Fruit fly (Drosophila melanogaster): Measurements from ENCODE around the gene CG15431.

The CG15431 gene

DNA sequence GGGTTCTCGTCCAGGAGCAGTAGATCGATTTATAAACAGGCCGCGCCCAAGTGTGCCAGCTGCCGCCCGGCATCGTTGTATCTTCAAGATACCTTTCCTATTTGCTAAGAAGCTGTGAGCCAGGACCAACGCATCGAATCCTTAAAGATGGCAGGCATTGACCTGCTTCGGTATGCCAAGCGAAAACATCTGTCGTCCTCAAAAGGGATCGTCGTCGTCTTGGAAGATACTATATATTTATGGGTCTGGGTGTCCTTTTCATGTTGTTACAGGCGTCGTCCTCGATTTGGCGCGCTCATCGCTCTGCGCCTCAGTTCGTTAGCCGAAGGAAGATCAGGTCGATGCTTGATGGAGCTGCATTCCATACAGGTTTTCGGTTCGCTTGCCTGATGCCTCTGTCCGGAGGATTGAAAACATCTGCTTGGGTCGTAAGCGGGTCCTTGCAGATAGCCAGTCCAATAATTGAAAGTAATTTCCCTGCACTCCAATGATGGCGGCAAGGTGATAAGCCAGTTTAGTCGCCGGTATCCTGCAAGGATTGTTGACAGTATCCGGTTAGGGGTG is 77.3 kb downstream of the CG15431 start:
- TF ChIP-seq acj6 (GFP tag; optimal IDR thresholded peaks at IDR 0.05) (no peak), OdsH (GFP tag; optimal IDR thresholded peaks at IDR 0.05) (no peak), Hr39 (GFP tag; optimal IDR thresholded peaks at IDR 0.05) (no peak), dsx (GFP tag; optimal IDR thresholded peaks at IDR 0.05; ENCODE audit: poor library complexity, severe bottlenecking) (no peak)

- TF ChIP-seq Hr39 (GFP tag; optimal IDR thresholded peaks at IDR 0.05) (peak; percentile 48), Eip93F (GFP tag; optimal IDR thresholded peaks at IDR 0.05) (peak; percentile 48), CG3032 (tag; optimal IDR thresholded peaks at IDR 0.05) (peak; percentile 37), Met (GFP tag; optimal IDR thresholded peaks at IDR 0.05) (peak; percentile 52), OdsH (GFP tag; optimal IDR thresholded peaks at IDR 0.05) (peak; percentile 48), CG6163 (GFP tag; IDR thresholded peaks at IDR 0.05) (peak; percentile 75), CG3919 (GFP tag; optimal IDR thresholded peaks at IDR 0.05) (peak; percentile 73), salr (GFP tag; optimal IDR thresholded peaks at IDR 0.05) (peak; percentile 28 to 37), CG15336 (GFP tag; IDR thresholded peaks at IDR 0.05) (peak; percentile 51; the same call in 1 of the 2 replicates), Ets96B (tag; optimal IDR thresholded peaks at IDR 0.05) (peak; percentile 58), CG11902 (GFP tag; optimal IDR thresholded peaks at IDR 0.05) (peak; percentile 12), CG16779 (tag; optimal IDR thresholded peaks at IDR 0.05) (no peak), CG7368 (GFP tag; optimal IDR thresholded peaks at IDR 0.05) (peak; percentile 49), Lpt (GFP tag; optimal IDR thresholded peaks at IDR 0.05) (peak; percentile 47), Hr4 (GFP tag; optimal IDR thresholded peaks at IDR 0.05) (peak; percentile 15), CG10669 (GFP tag; optimal IDR thresholded peaks at IDR 0.05) (peak; percentile 54), Sox14 (GFP tag; optimal IDR thresholded peaks at IDR 0.05) (peak; percentile 6), Blimp-1 (GFP tag; optimal IDR thresholded peaks at IDR 0.05) (peak; percentile 35), eg (GFP tag; IDR thresholded peaks at IDR 0.05) (peak; percentile 57), cyc (GFP tag; optimal IDR thresholded peaks at IDR 0.05) (peak; percentile 57), CG8319 (GFP tag; optimal IDR thresholded peaks at IDR 0.05) (no peak), CG8119 (GFP tag; IDR thresholded peaks at IDR 0.05) (peak; percentile 41; the same call in 2 of the 3 replicates), CG10631 (GFP tag; optimal IDR thresholded peaks at IDR 0.05) (peak; percentile 55), achi (GFP tag; optimal IDR thresholded peaks at IDR 0.05) (peak; percentile 50), dsx (GFP tag; optimal IDR thresholded peaks at IDR 0.05; ENCODE audit: poor library complexity, severe bottlenecking) (peak; percentile 61), CG32006 (GFP tag; optimal IDR thresholded peaks at IDR 0.05) (peak; percentile 57), ss (GFP tag; optimal IDR thresholded peaks at IDR 0.05) (peak; percentile 56 to 61), vri (GFP tag; optimal IDR thresholded peaks at IDR 0.05) (peak; percentile 68), CG11294 (GFP tag; IDR thresholded peaks at IDR 0.05) (no peak), CG6808 (GFP tag; optimal IDR thresholded peaks at IDR 0.05) (peak; percentile 51), topi (GFP tag; optimal IDR thresholded peaks at IDR 0.05) (peak; percentile 26), net (GFP tag; optimal IDR thresholded peaks at IDR 0.05) (peak; percentile 53), Gug (GFP tag; IDR thresholded peaks at IDR 0.05) (peak; percentile 27), CG6276 (GFP tag; optimal IDR thresholded peaks at IDR 0.05) (no peak), fd85E (GFP tag; optimal IDR thresholded peaks at IDR 0.05) (no peak), Eip78C (GFP tag) (peak; percentile 73), esn (GFP tag; optimal IDR thresholded peaks at IDR 0.05) (peak; percentile 52), spab (GFP tag; optimal IDR thresholded peaks at IDR 0.05) (peak; percentile 56), Smox (GFP tag; optimal IDR thresholded peaks at IDR 0.05) (peak; percentile 39), Hr38 (GFP tag; optimal IDR thresholded peaks at IDR 0.05) (no peak), fd59A (GFP tag; optimal IDR thresholded peaks at IDR 0.05) (peak; percentile 28), acj6 (GFP tag; optimal IDR thresholded peaks at IDR 0.05) (peak; percentile 59), CG1621 (tag; optimal IDR thresholded peaks at IDR 0.05) (peak; percentile 33), CG4318 (GFP tag; optimal IDR thresholded peaks at IDR 0.05) (no peak), lz (GFP tag; optimal IDR thresholded peaks at IDR 0.05) (peak; percentile 34), pdm3 (GFP tag; optimal IDR thresholded peaks at IDR 0.05) (peak; percentile 52), CG34406 (GFP tag; optimal IDR thresholded peaks at IDR 0.05) (peak; percentile 37), CG11762 (GFP tag; optimal IDR thresholded peaks at IDR 0.05; ENCODE audit: insufficient read depth) (peak; percentile 35)
Observed at dm6 chr2L:4361438-4361975, 79.6 kb downstream of the CG15431 start, which contains the start of gene Traf4. Gene Traf4, plus strand, starts transcription at chr2L:4361925.

All from whole organism, prepupa.